Fruit fly (Drosophila melanogaster) whole organism, embryonic: ENCODE data around the gene CG32564.

Experiments
- ATbp ChIP-seq: fragments of 200-800 bp; sonication (Bioruptor generic); optimal IDR thresholded peaks from 2 replicates; lab custom pipeline; 2017; ENCODE audit warnings: missing biosample characterization, mild to moderate bottlenecking, missing genetic modification characterization, missing genetic modification reagents
- Adf1 ChIP-seq: fragments of 200-800 bp; sonication (Bioruptor generic); IDR thresholded peaks from 2 replicates; pipeline ENCODE4 v1.3.6; 2022; ENCODE audit warnings: missing biosample characterization, missing genetic modification characterization
- Atf-2 ChIP-seq: fragments of 200-800 bp; sonication (Bioruptor generic); optimal IDR thresholded peaks from 2 replicates; lab custom pipeline; 2016; ENCODE audit warnings: missing biosample characterization, missing genetic modification characterization
- Awh ChIP-seq: fragments of 200-800 bp; sonication (Bioruptor generic); IDR thresholded peaks from 2 replicates; pipeline ENCODE4, ENCODE4 v1.3.6; 2022; ENCODE audit warnings: missing biosample characterization, missing genetic modification characterization
- CG11093 ChIP-seq: fragments of 200-800 bp; sonication (Bioruptor generic); IDR thresholded peaks from 3 replicates; pipeline ENCODE4 v1.3.6; 2022; ENCODE audit warnings: missing biosample characterization, missing genetic modification characterization
- CG11560 ChIP-seq: fragments of 200-800 bp; sonication (Bioruptor generic); IDR thresholded peaks from 3 replicates; pipeline ENCODE4 v1.3.6; 2022; ENCODE audit warnings: missing biosample characterization, missing genetic modification characterization
- CG12659 ChIP-seq: fragments of 200-800 bp; sonication (Bioruptor generic); optimal IDR thresholded peaks from 3 replicates; lab custom pipeline; 2017; ENCODE audit warnings: mild to moderate bottlenecking, missing biosample characterization, missing genetic modification reagents, missing genetic modification characterization
- CG12942 ChIP-seq: fragments of 200-800 bp; sonication (Bioruptor generic); optimal IDR thresholded peaks from 3 replicates; lab custom pipeline; 2016; ENCODE audit warnings: missing biosample characterization, missing genetic modification characterization
- CG13424 ChIP-seq: fragments of 200-800 bp; sonication (Bioruptor generic); optimal IDR thresholded peaks from 2 replicates; lab custom pipeline; 2019; ENCODE audit warnings: missing biosample characterization, mild to moderate bottlenecking, missing genetic modification characterization, moderate library complexity
- CG13624 ChIP-seq: fragments of 200-800 bp; sonication (Bioruptor generic); optimal IDR thresholded peaks from 2 replicates; lab custom pipeline; 2016; ENCODE audit warnings: missing biosample characterization, missing genetic modification characterization
- CG14441 ChIP-seq: fragments of 200-800 bp; sonication (Bioruptor generic); IDR thresholded peaks from 2 replicates; pipeline ENCODE4 v1.3.6; 2022; ENCODE audit warnings: missing biosample characterization, missing genetic modification characterization
- CG14965 ChIP-seq: fragments of 200-800 bp; sonication (Bioruptor generic); optimal IDR thresholded peaks from 2 replicates; lab custom pipeline; 2016; ENCODE audit warnings: missing biosample characterization, missing genetic modification characterization, borderline replicate concordance
- CG1603 ChIP-seq: fragments of 200-800 bp; sonication (Bioruptor generic); optimal IDR thresholded peaks from 2 replicates; lab custom pipeline; 2019; ENCODE audit warnings: missing biosample characterization, mild to moderate bottlenecking, missing genetic modification characterization, moderate library complexity
- CG18262 ChIP-seq: fragments of 200-800 bp; optimal IDR thresholded peaks from 3 replicates; lab custom pipeline; 2019; ENCODE audit warnings: missing biosample characterization, mild to moderate bottlenecking, missing genetic modification characterization, moderate library complexity
- CG32772 ChIP-seq: fragments of 200-800 bp; sonication (Bioruptor generic); IDR thresholded peaks from 2 replicates; pipeline ENCODE4 v1.3.6; 2022; ENCODE audit warnings: missing biosample characterization, missing genetic modification characterization
- CG3995 ChIP-seq: fragments of 200-800 bp; sonication (Bioruptor generic); optimal IDR thresholded peaks from 3 replicates; lab custom pipeline; 2016; ENCODE audit warnings: missing biosample characterization, missing genetic modification characterization
- CG4404 ChIP-seq: fragments of 200-800 bp; sonication (Bioruptor generic); IDR thresholded peaks from 2 replicates; pipeline ENCODE4 v1.3.6; 2022; ENCODE audit warnings: missing biosample characterization, missing genetic modification characterization
- CG8478 ChIP-seq: fragments of >200 bp; optimal IDR thresholded peaks from 2 replicates; lab custom pipeline; 2018
- Camta ChIP-seq: fragments of 200-800 bp; sonication (Bioruptor generic); optimal IDR thresholded peaks from 2 replicates; lab custom pipeline; 2016; ENCODE audit warnings: missing biosample characterization, missing genetic modification characterization
- Dad ChIP-seq: fragments of 200-800 bp; sonication (Bioruptor generic); optimal IDR thresholded peaks from 3 replicates; lab custom pipeline; 2016; ENCODE audit warnings: missing biosample characterization, missing genetic modification characterization
- Ets65A ChIP-seq: fragments of 200-800 bp; sonication (Bioruptor generic); peaks from one replicate; lab custom pipeline; 2016; ENCODE audit warnings: missing biosample characterization, missing genetic modification characterization
- Fer1 ChIP-seq: fragments of 200-800 bp; sonication (Bioruptor generic); optimal IDR thresholded peaks from 2 replicates; lab custom pipeline; 2017; ENCODE audit warnings: missing biosample characterization, mild to moderate bottlenecking, missing genetic modification characterization
- Fer3 ChIP-seq: fragments of 200-800 bp; sonication (Bioruptor generic); optimal IDR thresholded peaks from 2 replicates; lab custom pipeline; 2018; ENCODE audit warnings: missing biosample characterization, mild to moderate bottlenecking, missing genetic modification characterization, moderate library complexity
- Gsc ChIP-seq: fragments of 200-800 bp; sonication (Bioruptor generic); IDR thresholded peaks from 2 replicates; pipeline ENCODE4 v1.3.6; 2022; ENCODE audit warnings: missing biosample characterization, missing genetic modification characterization
- H2.0 ChIP-seq: fragments of 200-800 bp; sonication (Bioruptor generic); IDR thresholded peaks from 2 replicates; pipeline ENCODE4 v1.3.6; 2022; ENCODE audit warnings: missing biosample characterization, missing genetic modification characterization
- HLH3B ChIP-seq: fragments of 200-800 bp; sonication (Bioruptor generic); IDR thresholded peaks from 2 replicates; pipeline ENCODE4 v1.3.6; 2022; ENCODE audit warnings: missing biosample characterization, missing genetic modification characterization
- Hmr ChIP-seq: fragments of 200-800 bp; sonication (Bioruptor generic); optimal IDR thresholded peaks from 3 replicates; lab custom pipeline; 2017; ENCODE audit warnings: mild to moderate bottlenecking, missing biosample characterization, missing genetic modification reagents, missing genetic modification characterization
- Jarid2 ChIP-seq: fragments of 200-800 bp; sonication (Bioruptor generic); optimal IDR thresholded peaks from 3 replicates; lab custom pipeline; 2017; ENCODE audit warnings: mild to moderate bottlenecking, missing biosample characterization, missing genetic modification reagents, missing genetic modification characterization
- Lhr ChIP-seq: fragments of 200-800 bp; sonication (Bioruptor generic); optimal IDR thresholded peaks from 3 replicates; lab custom pipeline; 2017; ENCODE audit warnings: mild to moderate bottlenecking, missing biosample characterization, missing genetic modification reagents, missing genetic modification characterization
- NC2α ChIP-seq: fragments of 200-800 bp; sonication (Bioruptor generic); optimal IDR thresholded peaks from 2 replicates; lab custom pipeline; 2016; ENCODE audit warnings: missing biosample characterization, missing genetic modification characterization
- NC2β ChIP-seq: fragments of 200-800 bp; sonication (Bioruptor generic); optimal IDR thresholded peaks from 2 replicates; lab custom pipeline; 2016; ENCODE audit warnings: missing biosample characterization, missing genetic modification characterization
- Oaz ChIP-seq: fragments of 200-800 bp; sonication (Bioruptor generic); IDR thresholded peaks from 2 replicates; pipeline ENCODE4 v1.3.6; 2022; ENCODE audit warnings: missing biosample characterization, missing genetic modification characterization
- Opbp ChIP-seq: fragments of 200-800 bp; sonication (Bioruptor generic); IDR thresholded peaks from 3 replicates; pipeline ENCODE4 v1.3.6; 2022; ENCODE audit warnings: missing biosample characterization, missing genetic modification characterization; ENCODE audit not compliant: partially characterized antibody
- Six4 ChIP-seq: fragments of 200-800 bp; sonication (Bioruptor generic); optimal IDR thresholded peaks from 2 replicates; lab custom pipeline; 2016; ENCODE audit warnings: missing biosample characterization, missing genetic modification characterization
- Tbp ChIP-seq: fragments of >200 bp; optimal IDR thresholded peaks from 2 replicates; lab custom pipeline; 2018; ENCODE audit warnings: missing biosample characterization, missing genetic modification characterization
- Xrp1 ChIP-seq: fragments of 200-800 bp; sonication (Bioruptor generic); IDR thresholded peaks from 2 replicates; pipeline ENCODE4 v1.3.6; 2022; ENCODE audit warnings: missing biosample characterization, missing genetic modification characterization
- ac ChIP-seq: fragments of 200-800 bp; sonication (Bioruptor generic); optimal IDR thresholded peaks from 3 replicates; lab custom pipeline; 2017; ENCODE audit warnings: missing biosample characterization, mild to moderate bottlenecking, missing genetic modification characterization
- aop ChIP-seq: fragments of 200-800 bp; sonication (Bioruptor generic); IDR thresholded peaks from 2 replicates; pipeline ENCODE4 v1.3.6; 2022; ENCODE audit warnings: missing biosample characterization, missing genetic modification characterization
- bbx ChIP-seq: fragments of 200-800 bp; sonication (Bioruptor generic); IDR thresholded peaks from 2 replicates; pipeline ENCODE4 v1.3.6; 2022; ENCODE audit warnings: missing biosample characterization, missing genetic modification characterization; ENCODE audit not compliant: partially characterized antibody
- chn ChIP-seq: fragments of 200-800 bp; sonication (Bioruptor generic); optimal IDR thresholded peaks from 2 replicates; lab custom pipeline; 2016; ENCODE audit warnings: missing biosample characterization, missing genetic modification characterization
- gcm2 ChIP-seq: fragments of 200-800 bp; sonication (Bioruptor generic); optimal IDR thresholded peaks from 2 replicates; lab custom pipeline; 2016; ENCODE audit warnings: missing biosample characterization, missing genetic modification characterization
- hb ChIP-seq: fragments of 200-800 bp; sonication (Bioruptor generic); IDR thresholded peaks from 3 replicates; pipeline ENCODE4 v1.3.6; 2022; ENCODE audit warnings: missing biosample characterization, missing genetic modification characterization; ENCODE audit not compliant: partially characterized antibody
- ind ChIP-seq: fragments of 200-800 bp; sonication (Bioruptor generic); optimal IDR thresholded peaks from 3 replicates; lab custom pipeline; 2016; ENCODE audit warnings: missing biosample characterization, missing genetic modification characterization
- pnt ChIP-seq: fragments of 200-800 bp; sonication (Bioruptor generic); optimal IDR thresholded peaks from 3 replicates; lab custom pipeline; 2016; ENCODE audit warnings: missing biosample characterization, missing genetic modification characterization
- pros ChIP-seq: fragments of 200-800 bp; sonication (Bioruptor generic); optimal IDR thresholded peaks from 3 replicates; lab custom pipeline; 2019; ENCODE audit warnings: missing biosample characterization, mild to moderate bottlenecking, missing genetic modification characterization, moderate library complexity
- schlank ChIP-seq: fragments of 200-800 bp; sonication (Bioruptor generic); optimal IDR thresholded peaks from 2 replicates; lab custom pipeline; 2018; ENCODE audit warnings: missing biosample characterization, mild to moderate bottlenecking, missing genetic modification characterization
- slou ChIP-seq: fragments of 200-800 bp; sonication (Bioruptor generic); optimal IDR thresholded peaks from 3 replicates; lab custom pipeline; 2016; ENCODE audit warnings: missing biosample characterization, missing genetic modification characterization
- sna ChIP-seq: fragments of 200-800 bp; sonication (Bioruptor generic); IDR thresholded peaks from 2 replicates; pipeline ENCODE4 v1.3.6; 2022; ENCODE audit warnings: missing biosample characterization, missing genetic modification characterization; ENCODE audit not compliant: partially characterized antibody
- tap ChIP-seq: fragments of 200-800 bp; optimal IDR thresholded peaks from 3 replicates; lab custom pipeline; 2019; ENCODE audit warnings: missing biosample characterization, mild to moderate bottlenecking, missing genetic modification characterization, moderate library complexity
- tup ChIP-seq: fragments of 200-800 bp; sonication (Bioruptor generic); optimal IDR thresholded peaks from 2 replicates; lab custom pipeline; 2016; ENCODE audit warnings: missing biosample characterization, mild to moderate bottlenecking, missing genetic modification characterization, moderate library complexity
- wdn ChIP-seq: fragments of 200-800 bp; sonication (Bioruptor generic); IDR thresholded peaks from 2 replicates; pipeline ENCODE4 v1.3.6; 2022; ENCODE audit warnings: missing biosample characterization, missing genetic modification characterization
- zfh1 ChIP-seq: fragments of 200-800 bp; sonication (Bioruptor generic); IDR thresholded peaks from 3 replicates; pipeline ENCODE4 v1.3.6; 2022; ENCODE audit warnings: missing biosample characterization, missing genetic modification characterization

Gene CG32564

DNA sequence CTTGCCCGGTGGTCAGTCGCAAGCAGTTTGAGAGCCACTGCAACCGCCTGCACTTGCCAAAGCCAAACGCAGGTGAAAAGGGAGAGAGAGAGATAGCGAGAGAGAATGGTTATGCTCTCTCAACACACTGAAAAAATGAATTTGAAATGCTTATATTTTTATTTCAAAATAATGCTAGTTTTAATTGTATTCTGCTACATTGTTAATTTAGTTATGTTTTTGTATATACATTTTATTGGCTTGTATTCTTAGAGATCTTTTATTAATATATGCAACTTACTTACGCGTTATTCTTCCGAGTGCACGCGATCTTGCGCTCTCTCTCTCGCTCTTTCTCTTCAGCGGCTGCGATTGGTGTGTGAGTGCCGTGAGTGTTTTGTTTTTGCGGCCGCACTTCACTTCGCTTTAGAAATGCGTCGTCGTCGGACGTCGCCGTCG, 27.7 kb upstream of the CG32564 start (continued):
- TF ChIP-seq Opbp (GFP tag; lab: Robert Waterston, UW) (no peak), pnt (GFP tag; lab: Kevin White, UChicago) (peak; percentile 90), CG13624 (GFP tag; lab: Kevin White, UChicago) (peak; percentile 97), CG3995 (GFP tag; lab: Kevin White, UChicago) (peak; percentile 75), wdn (GFP tag; lab: Robert Waterston, UW) (no peak), Jarid2 (GFP tag; lab: Kevin White, UChicago) (peak; percentile 84), CG1603 (tag; lab: Kevin White, UChicago) (peak; percentile 96), chn (GFP tag; lab: Kevin White, UChicago) (no peak), CG18262 (tag; lab: Kevin White, UChicago) (peak; percentile 99), HLH3B (GFP tag; lab: Robert Waterston, UW) (peak; percentile 99), gcm2 (GFP tag; lab: Kevin White, UChicago) (no peak), pros (GFP tag; lab: Kevin White, UChicago) (peak; percentile 78), Xrp1 (GFP tag; lab: Robert Waterston, UW) (peak; percentile 100), ind (GFP tag; lab: Kevin White, UChicago) (peak; percentile 96), Adf1 (no peak), NC2α (GFP tag; lab: Kevin White, UChicago) (no peak), zfh1 (peak; percentile 99), hb (GFP tag; lab: Robert Waterston, UW) (no peak), Atf-2 (GFP tag; lab: Kevin White, UChicago) (no peak), CG14441 (GFP tag; lab: Robert Waterston, UW) (peak; percentile 99), CG13424 (tag; lab: Kevin White, UChicago) (peak; percentile 99), CG8478 (lab: Kevin White, UChicago) (no peak), Lhr (no peak), CG12942 (GFP tag; lab: Kevin White, UChicago) (no peak), CG12659 (GFP tag; lab: Kevin White, UChicago) (peak; percentile 39), ATbp (GFP tag; lab: Kevin White, UChicago) (no peak), Ets65A (GFP tag; lab: Kevin White, UChicago) (peak; percentile 99), Oaz (peak; percentile 98), aop (GFP tag; lab: Robert Waterston, UW) (no peak), CG11560 (tag; lab: Robert Waterston, UW) (peak; percentile 91), Gsc (peak; percentile 92), CG11093 (GFP tag; lab: Robert Waterston, UW) (peak; percentile 98), CG4404 (GFP tag; lab: Robert Waterston, UW) (peak; percentile 98), Awh (peak; percentile 99), Fer1 (GFP tag; lab: Kevin White, UChicago) (peak; percentile 98), tup (peak; percentile 95), Six4 (peak; percentile 97), bbx (GFP tag; lab: Robert Waterston, UW) (no peak), NC2β (GFP tag; lab: Kevin White, UChicago) (no peak), Dad (GFP tag; lab: Kevin White, UChicago) (peak; percentile 96), CG14965 (GFP tag; lab: Kevin White, UChicago) (peak; percentile 49), Tbp (GFP tag; lab: Kevin White, UChicago) (no peak), slou (GFP tag; lab: Kevin White, UChicago) (peak; percentile 97), Fer3 (tag; lab: Kevin White, UChicago) (peak; percentile 96), CG32772 (GFP tag; lab: Robert Waterston, UW) (peak; percentile 99), ac (GFP tag; lab: Kevin White, UChicago) (no peak), Hmr (GFP tag; lab: Kevin White, UChicago) (no peak), tap (tag; lab: Kevin White, UChicago) (peak; percentile 99), H2.0 (GFP tag; lab: Robert Waterston, UW) (no peak), Camta (GFP tag; lab: Kevin White, UChicago) (peak; percentile 95), sna (GFP tag; lab: Robert Waterston, UW) (no peak), schlank (tag; lab: Kevin White, UChicago) (peak; percentile 86)
